Fruit fly (Drosophila melanogaster): ENCODE results near the gene Slbp.
A peak's percentile ranks its signal among the peaks of the same experiment; 100 is the strongest.

Gene Slbp

dm6 chr3R:29199807-29200693 lies 47.0 kb upstream of the Slbp start, which contains the start of gene CG11899 (continued):
- TF ChIP-seq psq (GFP tag; optimal IDR thresholded peaks at IDR 0.05) = no peak
- peak; percentile 36; the same call in 1 of the 2 replicates for TF ChIP-seq Xrp1 (GFP tag; IDR thresholded peaks at IDR 0.05)
- TF ChIP-seq CG4404 (GFP tag; IDR thresholded peaks at IDR 0.05) = peak; percentile 21; the same call in 1 of the 2 replicates
- peak; percentile 40; the same call in 1 of the 2 replicates for TF ChIP-seq ara (GFP tag; IDR thresholded peaks at IDR 0.05)
- no peak for TF ChIP-seq crol (GFP tag; IDR thresholded peaks at IDR 0.05)
- TF ChIP-seq Dbx (GFP tag; IDR thresholded peaks at IDR 0.05) = peak; percentile 45; the same call in 1 of the 3 replicates
- no peak for TF ChIP-seq CG34224 (GFP tag; IDR thresholded peaks at IDR 0.05; ENCODE audit: partially characterized antibody)
- TF ChIP-seq CG2120 (GFP tag; optimal IDR thresholded peaks at IDR 0.05) = peak; percentile 15
- no peak for TF ChIP-seq pzg (GFP tag; optimal IDR thresholded peaks at IDR 0.05)
- TF ChIP-seq Blimp-1 (GFP tag; optimal IDR thresholded peaks at IDR 0.05) = no peak
- 0 out of 3 replicates have a peak, but pooled peaks have one; percentile 12 for TF ChIP-seq row (GFP tag; IDR thresholded peaks at IDR 0.05)
- no peak for TF ChIP-seq CG10543 (GFP tag; optimal IDR thresholded peaks at IDR 0.05)
- no peak for TF ChIP-seq ash1 (GFP tag; optimal IDR thresholded peaks at IDR 0.05)
- 0 out of 2 replicates have a peak, but pooled peaks have one; percentile 42 for TF ChIP-seq Bgb (GFP tag; IDR thresholded peaks at IDR 0.05; ENCODE audit: partially characterized antibody)
- TF ChIP-seq CG30431 (GFP tag; optimal IDR thresholded peaks at IDR 0.05) = no peak
- no peak for TF ChIP-seq gsb (GFP tag; IDR thresholded peaks at IDR 0.05)
- peak; percentile 23; the same call in 1 of the 2 replicates for TF ChIP-seq lmd (GFP tag; IDR thresholded peaks at IDR 0.05)
- TF ChIP-seq Rfx (GFP tag; IDR thresholded peaks at IDR 0.05) = peak; percentile 35; the same call in 1 of the 2 replicates
- TF ChIP-seq CG18476 (GFP tag; optimal IDR thresholded peaks at IDR 0.05) = no peak
- TF ChIP-seq peb (GFP tag; IDR thresholded peaks at IDR 0.05) = no peak
- peak; percentile 89 for TF ChIP-seq nom (GFP tag; optimal IDR thresholded peaks at IDR 0.05)
- peak; percentile 75; the same call in 3 of the 4 replicates for TF ChIP-seq Gug (GFP tag; IDR thresholded peaks at IDR 0.05)
- TF ChIP-seq Hr78 (GFP tag; optimal IDR thresholded peaks at IDR 0.05) = peak in 1 of 2 experiments; percentile 37
- no peak for TF ChIP-seq Hr3 (GFP tag; optimal IDR thresholded peaks at IDR 0.05)
- 0 out of 2 replicates have a peak, but pooled peaks have one; percentile 32 for TF ChIP-seq CG9932 (GFP tag; IDR thresholded peaks at IDR 0.05)
- TF ChIP-seq Ets65A (GFP tag) = peak; percentile 53
- no peak for TF ChIP-seq Lhr (GFP tag; optimal IDR thresholded peaks at IDR 0.05)
- TF ChIP-seq Med (GFP tag) = peak; percentile 79
- TF ChIP-seq CG18599 (GFP tag; optimal IDR thresholded peaks at IDR 0.05) = peak; percentile 12
- no peak for TF ChIP-seq Camta (GFP tag; optimal IDR thresholded peaks at IDR 0.05)
- TF ChIP-seq Fer3 (tag; optimal IDR thresholded peaks at IDR 0.05) = no peak
- TF ChIP-seq CG4360 (GFP tag; IDR thresholded peaks at IDR 0.05) = 0 out of 2 replicates have a peak, but pooled peaks have one; percentile 34
- no peak for TF ChIP-seq so (GFP tag; IDR thresholded peaks at IDR 0.05)
- TF ChIP-seq Nf-YB (GFP tag; optimal IDR thresholded peaks at IDR 0.05) = no peak
- peak; percentile 21 for TF ChIP-seq lab (GFP tag; optimal IDR thresholded peaks at IDR 0.05)
- peak; percentile 89 for TF ChIP-seq cwo (GFP tag; optimal IDR thresholded peaks at IDR 0.05)
- no peak for TF ChIP-seq CG12391 (tag; optimal IDR thresholded peaks at IDR 0.05)
- no peak for TF ChIP-seq wor (GFP tag; IDR thresholded peaks at IDR 0.05)
- peak; percentile 46 for TF ChIP-seq sug (tag; optimal IDR thresholded peaks at IDR 0.05)
- no peak for TF ChIP-seq Neu2 (GFP tag; optimal IDR thresholded peaks at IDR 0.05; ENCODE audit: borderline replicate concordance)
- TF ChIP-seq jumu (GFP tag; optimal IDR thresholded peaks at IDR 0.05) = no peak

Measured in whole organism, embryonic.